Worm (Caenorhabditis elegans) whole organism, L4 larva: ENCODE results near the gene ttr-5.

Experiments used
- F37D6.2 ChIP-seq: sonication (generic microtip); optimal IDR thresholded peaks from 2 replicates; lab custom pipeline; 2016; ENCODE audit warnings: mild to moderate bottlenecking, missing genetic modification characterization, missing compliant biosample characterization
- T26A8.4 ChIP-seq: fragments of 200-800 bp; sonication (Bioruptor generic); IDR thresholded peaks from 2 replicates; pipeline ENCODE4 v1.3.6; 2022; ENCODE audit warnings: missing genetic modification characterization, missing compliant biosample characterization
- Y105C5A.15 ChIP-seq: fragments of 200-800 bp; sonication (Bioruptor generic); IDR thresholded peaks from 2 replicates; pipeline ENCODE4 v1.3.6; 2022; ENCODE audit warnings: missing genetic modification characterization, missing compliant biosample characterization
- Y48G9A.11 ChIP-seq: fragments of 200-800 bp; sonication (Bioruptor generic); IDR thresholded peaks from 2 replicates; pipeline ENCODE4 v1.3.6; 2022; ENCODE audit warnings: missing genetic modification reagents, missing genetic modification characterization, missing compliant biosample characterization
- Y5F2A.4 ChIP-seq: fragments of 200-800 bp; sonication (Bioruptor generic); optimal IDR thresholded peaks from 2 replicates; lab custom pipeline; 2018; ENCODE audit warnings: mild to moderate bottlenecking, missing genetic modification characterization, missing compliant biosample characterization
- ZK546.5 ChIP-seq, 2 experiments: sonication (generic microtip); optimal IDR thresholded peaks; 2 replicates each; lab custom pipeline; 2017; ENCODE audit warnings: missing biosample characterization in 2 of 2, missing genetic modification characterization in 2 of 2
- aly-2 ChIP-seq: sonication (generic microtip); optimal IDR thresholded peaks from 2 replicates; lab custom pipeline; 2018; ENCODE audit warnings: missing biosample characterization, missing genetic modification characterization
- daf-16 ChIP-seq, 3 experiments: sonication (generic microtip); optimal IDR thresholded peaks; 2 replicates each; lab custom pipeline; 2016 to 2017; ENCODE audit warnings: missing genetic modification characterization in 3 of 3, missing genetic modification reagents in 3 of 3, mild to moderate bottlenecking in 2 of 3, missing compliant biosample characterization in 2 of 3, missing biosample characterization in 1 of 3, moderate library complexity in 1 of 3
- dmd-6 ChIP-seq: fragments of 200-800 bp; sonication (Bioruptor generic); IDR thresholded peaks from 2 replicates; pipeline ENCODE4 v1.3.6; 2022; ENCODE audit warnings: missing genetic modification reagents, missing genetic modification characterization, missing compliant biosample characterization
- dmd-9 ChIP-seq: fragments of 200-800 bp; sonication (Bioruptor generic); IDR thresholded peaks from 2 replicates; pipeline ENCODE4 v1.3.6; 2022; ENCODE audit warnings: missing genetic modification reagents, missing genetic modification characterization, missing compliant biosample characterization
- dve-1 ChIP-seq: sonication (generic microtip); optimal IDR thresholded peaks from 2 replicates; lab custom pipeline; 2017; ENCODE audit warnings: antibody characterized with exemption, mild to moderate bottlenecking, missing genetic modification characterization, missing compliant biosample characterization; ENCODE audit not compliant: insufficient read depth
- fkh-10 ChIP-seq: fragments of 150-350 bp; optimal IDR thresholded peaks from 2 replicates; lab custom pipeline; 2014; ENCODE audit warnings: missing biosample characterization, missing genetic modification reagents, missing genetic modification characterization
- hlh-11 ChIP-seq: fragments of 200-800 bp; sonication (Bioruptor generic); optimal IDR thresholded peaks from 2 replicates; lab custom pipeline; 2018; ENCODE audit warnings: mild to moderate bottlenecking, missing genetic modification characterization, missing compliant biosample characterization
- hlh-30 ChIP-seq: sonication (generic microtip); optimal IDR thresholded peaks from 2 replicates; lab custom pipeline; 2017; ENCODE audit warnings: antibody characterized with exemption, mild to moderate bottlenecking, missing genetic modification characterization, missing compliant biosample characterization; ENCODE audit not compliant: insufficient read depth
- madf-9 ChIP-seq: fragments of 200-800 bp; sonication (Bioruptor generic); conservative IDR thresholded peaks from 2 replicates; pipeline ENCODE4 v1.3.6; 2022; ENCODE audit warnings: missing genetic modification reagents, missing genetic modification characterization, missing compliant biosample characterization
- mdl-1 ChIP-seq, 2 experiments: fragments of 150-350 bp in 1 of 2; sonication (generic microtip) in 1 of 2; optimal IDR thresholded peaks; 2 replicates each; lab custom pipeline; 2014 to 2017; ENCODE audit warnings: missing biosample characterization in 2 of 2, missing genetic modification characterization in 2 of 2
- mep-1 ChIP-seq: fragments of 150-350 bp; sonication (generic microtip); optimal IDR thresholded peaks from 3 replicates; lab custom pipeline; 2014; ENCODE audit warnings: missing biosample characterization, missing genetic modification characterization
- mes-2 ChIP-seq: sonication (generic microtip); optimal IDR thresholded peaks from 2 replicates; lab custom pipeline; 2016; ENCODE audit warnings: missing genotype, mild to moderate bottlenecking, missing genetic modification characterization, missing compliant biosample characterization; ENCODE audit not compliant: poor library complexity, severe bottlenecking
- mxl-2 ChIP-seq: fragments of 200-800 bp; sonication (Bioruptor generic); conservative IDR thresholded peaks from 2 replicates; pipeline ENCODE4 v1.3.6; 2022; ENCODE audit warnings: missing genetic modification reagents, missing genetic modification characterization, missing compliant biosample characterization
- nhr-11 ChIP-seq: fragments of 150-350 bp; optimal IDR thresholded peaks from 2 replicates; lab custom pipeline; 2014; ENCODE audit warnings: missing biosample characterization, missing genetic modification characterization
- nhr-28 ChIP-seq: fragments of 150-350 bp; optimal IDR thresholded peaks from 2 replicates; lab custom pipeline; 2014; ENCODE audit warnings: missing biosample characterization, missing genetic modification characterization
- nhr-42 ChIP-seq: fragments of 200-800 bp; sonication (Bioruptor generic); IDR thresholded peaks from 2 replicates; pipeline ENCODE4 v1.3.6; 2022; ENCODE audit warnings: missing genetic modification characterization, missing compliant biosample characterization
- nhr-48 ChIP-seq: sonication (generic microtip); optimal IDR thresholded peaks from 2 replicates; lab custom pipeline; 2016; ENCODE audit warnings: mild to moderate bottlenecking, missing genetic modification characterization, missing compliant biosample characterization
- php-3 ChIP-seq: fragments of 200-800 bp; sonication (Bioruptor generic); IDR thresholded peaks from 2 replicates; pipeline ENCODE4 v1.3.6; 2022; ENCODE audit warnings: missing genetic modification reagents, missing genetic modification characterization, missing compliant biosample characterization
- pqm-1 ChIP-seq: sonication (generic microtip); optimal IDR thresholded peaks from 2 replicates; lab custom pipeline; 2017; ENCODE audit warnings: missing biosample characterization, missing genetic modification characterization
- spr-1 ChIP-seq: sonication (generic microtip); optimal IDR thresholded peaks from 2 replicates; lab custom pipeline; 2016; ENCODE audit warnings: mild to moderate bottlenecking, missing genetic modification characterization, missing compliant biosample characterization
- tra-1 ChIP-seq: fragments of 200-800 bp; sonication (Bioruptor generic); IDR thresholded peaks from 2 replicates; pipeline ENCODE4 v1.3.6; 2022; ENCODE audit warnings: missing genetic modification reagents, missing genetic modification characterization, missing compliant biosample characterization
- unc-62 ChIP-seq, 3 experiments: fragments of 150-350 bp in 1 of 3; sonication (generic microtip); optimal IDR thresholded peaks in 2 of 3; peaks in 1 of 3; 1 replicate in 1 of 3; 2 replicates in 2 of 3; lab custom pipeline; 2014 to 2017; ENCODE audit warnings: missing biosample characterization in 3 of 3, missing genetic modification characterization in 3 of 3, missing genetic modification reagents in 3 of 3, missing genotype in 1 of 3
- zip-2 ChIP-seq: fragments of 150-350 bp; optimal IDR thresholded peaks from 2 replicates; lab custom pipeline; 2014; ENCODE audit warnings: missing biosample characterization, missing genetic modification characterization
- ztf-11 ChIP-seq: fragments of 150-350 bp; optimal IDR thresholded peaks from 2 replicates; lab custom pipeline; 2014; ENCODE audit warnings: missing biosample characterization, missing genetic modification characterization

The ttr-5 gene

DNA sequence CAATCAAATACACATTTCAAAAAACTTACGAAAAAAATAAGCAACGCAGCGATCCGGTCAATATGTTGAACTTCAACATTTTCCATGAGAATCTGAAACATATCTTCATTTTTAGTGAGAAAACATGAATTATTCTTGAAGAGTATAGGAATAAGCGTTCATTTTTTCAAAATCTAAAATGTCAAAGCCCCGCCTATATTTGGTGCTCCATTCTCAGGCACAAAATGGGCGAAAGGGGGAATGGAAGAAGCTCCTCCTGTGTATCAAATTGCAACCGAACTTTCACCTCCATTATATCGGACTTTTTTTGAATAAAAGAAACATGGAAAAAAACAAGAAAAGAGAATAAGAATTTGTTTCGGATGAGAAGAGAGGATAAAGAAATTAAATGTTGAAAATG is 23.5 kb upstream of the ttr-5 start, which contains the start of gene srx-45:
srx-45 (minus strand) TSS at position 101 of the 400 bp plus-strand sequence.
- no peak for TF ChIP-seq Y105C5A.15 (GFP tag; lab: Robert Waterston, UW)
- no peak for TF ChIP-seq pqm-1
- no peak for TF ChIP-seq zip-2 (tag; lab: Kevin White, UChicago)
- TF ChIP-seq T26A8.4, result no peak

DNA sequence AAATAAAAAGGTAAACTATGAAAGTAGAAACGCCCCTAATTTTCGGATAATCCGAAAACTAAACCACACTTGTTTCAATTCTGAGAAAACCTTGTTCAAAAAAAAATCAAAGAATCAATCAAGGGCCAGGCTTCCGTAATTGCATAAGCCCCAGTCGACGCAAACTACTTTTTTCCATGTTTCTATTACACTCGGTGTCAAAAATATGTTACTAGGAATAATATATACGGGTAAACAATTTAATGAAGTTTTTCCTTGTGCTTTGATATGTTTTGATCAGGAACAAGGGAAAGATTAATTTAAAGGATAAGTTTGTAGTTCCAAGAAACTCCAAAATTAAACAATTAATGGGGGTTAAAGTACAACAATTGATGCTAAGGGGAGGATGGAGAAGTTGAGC is 20.3 kb upstream of the ttr-5 start:
- peak; percentile 34 for TF ChIP-seq nhr-11 (tag; lab: Kevin White, UChicago)
- TF ChIP-seq unc-62 (GFP tag; optimal IDR thresholded peaks at IDR 0.05 in 1 of 2; lab: Kevin White, UChicago), result peak in 1 of 2 experiments; percentile 11
- TF ChIP-seq unc-62 (tag; optimal IDR thresholded peaks at IDR 0.05; lab: Kevin White, UChicago), result no peak
- no peak for TF ChIP-seq mes-2 (tag; lab: Kevin White, UChicago)
- no peak for TF ChIP-seq ZK546.5 (tag; optimal IDR thresholded peaks at IDR 0.05; lab: Kevin White, UChicago)

DNA sequence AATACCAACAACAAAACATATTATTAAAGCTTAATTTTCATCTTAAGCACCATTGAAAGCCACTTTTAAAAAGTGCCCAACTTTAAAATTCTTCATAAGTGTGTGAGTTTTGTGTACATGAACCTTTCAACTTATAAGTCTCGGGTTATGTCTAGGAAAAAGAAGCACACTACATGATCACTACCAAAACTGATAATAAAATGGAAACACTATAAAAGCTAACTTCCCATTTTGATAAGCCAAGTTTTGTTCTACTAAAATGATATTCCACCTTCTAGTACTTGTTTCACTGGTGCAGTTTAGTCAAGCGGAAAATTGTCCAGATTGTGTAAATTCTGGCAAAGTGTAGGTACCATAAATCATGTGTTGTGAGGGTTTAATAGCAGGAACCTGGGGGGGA is 15.6 kb upstream of the ttr-5 start, which contains the start of gene C40H1.8:
C40H1.8 (plus strand) TSS at position 242 of the 400 bp plus-strand sequence.
- TF ChIP-seq nhr-42 (GFP tag; lab: Robert Waterston, UW), result no peak
- TF ChIP-seq pqm-1, result peak; percentile 15
- TF ChIP-seq hlh-30, result peak; percentile 0
- peak; percentile 88 for TF ChIP-seq nhr-28 (tag; lab: Kevin White, UChicago)

DNA sequence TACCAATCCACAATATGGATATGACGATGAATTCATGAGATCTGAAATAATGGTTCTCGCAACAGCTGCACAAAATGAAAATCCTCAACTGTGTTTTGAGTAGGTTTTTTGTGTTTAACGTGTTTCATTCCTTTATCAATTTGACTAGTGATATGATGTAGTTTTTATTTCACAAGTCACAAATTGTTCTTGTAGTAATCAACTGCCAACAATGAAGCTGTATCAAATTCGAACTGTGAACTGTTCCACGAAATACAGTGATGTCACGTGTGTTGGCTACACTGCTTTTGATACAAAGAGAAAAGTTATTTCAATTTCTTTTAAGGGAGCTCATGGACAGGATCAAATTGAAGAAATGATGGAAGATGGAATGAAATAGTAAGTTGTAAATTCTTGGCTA is 14.9 kb upstream of the ttr-5 start:
- no peak for TF ChIP-seq spr-1 (tag; lab: Kevin White, UChicago)
- peak; percentile 1 for TF ChIP-seq mep-1 (tag; lab: Kevin White, UChicago)
- peak; percentile 58 for TF ChIP-seq dmd-6 (GFP tag; lab: Robert Waterston, UW)
- no peak for TF ChIP-seq daf-16 (GFP tag; optimal IDR thresholded peaks at IDR 0.05; lab: Kevin White, UChicago)
- peak; percentile 56 for TF ChIP-seq daf-16 (tag; optimal IDR thresholded peaks at IDR 0.05; lab: Kevin White, UChicago)
- 0 out of 2 replicates have a peak, but pooled peaks have one; percentile 40 for TF ChIP-seq tra-1 (GFP tag; lab: Robert Waterston, UW)
- TF ChIP-seq dve-1 (tag; lab: Kevin White, UChicago), result peak; percentile 50
- no peak for TF ChIP-seq Y48G9A.11 (GFP tag; lab: Robert Waterston, UW)
- peak; percentile 95 for TF ChIP-seq nhr-28 (tag; lab: Kevin White, UChicago)
- TF ChIP-seq Y105C5A.15 (GFP tag; lab: Robert Waterston, UW), result no peak

DNA sequence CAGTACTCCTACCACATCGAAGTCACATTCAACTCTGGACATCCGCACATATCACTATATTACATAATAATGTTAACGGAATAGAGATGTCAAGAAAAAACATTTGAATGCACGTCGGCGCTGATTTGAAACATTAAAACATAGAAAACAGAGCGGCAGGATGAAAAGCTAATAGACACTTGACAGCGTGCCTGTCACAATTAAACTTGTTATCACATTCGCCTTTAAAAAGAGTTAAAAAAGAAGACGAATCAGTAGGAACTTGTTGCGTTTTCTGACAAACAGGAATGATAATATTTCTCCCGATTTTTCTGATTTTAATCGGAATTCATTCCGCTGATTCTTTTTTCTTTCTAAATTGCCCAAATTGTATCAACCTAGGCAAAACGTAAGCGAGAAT is 12.5 kb upstream of the ttr-5 start:
- TF ChIP-seq mxl-2 (GFP tag; lab: Robert Waterston, UW), result no peak
- TF ChIP-seq ztf-11 (tag; lab: Kevin White, UChicago), result no peak
- no peak for TF ChIP-seq Y5F2A.4 (GFP tag; lab: Kevin White, UChicago)
- no peak for TF ChIP-seq F37D6.2 (tag; lab: Kevin White, UChicago)
- TF ChIP-seq fkh-10 (GFP tag; lab: Kevin White, UChicago), result no peak
- no peak for TF ChIP-seq daf-16 (GFP tag; optimal IDR thresholded peaks at IDR 0.05; lab: Kevin White, UChicago)
- peak; percentile 79 for TF ChIP-seq daf-16 (tag; optimal IDR thresholded peaks at IDR 0.05; lab: Kevin White, UChicago)
- TF ChIP-seq php-3, result peak; percentile 51; the same call in 1 of the 2 replicates
- TF ChIP-seq hlh-11, result peak; percentile 65
- peak; percentile 31 for TF ChIP-seq nhr-28 (tag; lab: Kevin White, UChicago)
- TF ChIP-seq dve-1 (tag; lab: Kevin White, UChicago), result peak; percentile 68
- peak; percentile 81 for TF ChIP-seq dmd-6 (GFP tag; lab: Robert Waterston, UW)

DNA sequence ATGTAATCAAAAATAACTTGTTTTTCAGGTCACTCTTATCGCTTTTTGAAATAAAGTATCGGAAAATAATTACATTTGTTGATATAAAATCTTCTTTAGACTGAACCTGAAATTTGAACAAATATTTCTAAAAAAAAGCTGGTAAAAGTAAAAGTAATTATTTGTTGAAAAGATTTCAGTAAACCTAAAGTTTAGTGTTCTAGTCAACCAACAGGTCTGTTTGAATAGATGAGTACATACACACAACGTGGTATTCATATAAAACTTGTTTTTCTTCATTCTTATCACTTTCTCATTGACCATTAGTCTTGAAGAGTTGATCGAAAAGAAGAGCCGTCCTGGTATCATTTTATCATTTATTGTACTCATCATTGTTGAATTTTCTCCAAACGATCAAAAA is 10.5 kb upstream of the ttr-5 start, which contains the start of gene C40H1.9:
C40H1.9 (plus strand) TSS at position 301 of the 400 bp plus-strand sequence.
- TF ChIP-seq mdl-1 (tag; optimal IDR thresholded peaks at IDR 0.05; lab: Kevin White, UChicago) (no peak), unc-62 (GFP tag; optimal IDR thresholded peaks at IDR 0.05 in 1 of 2; lab: Kevin White, UChicago) (no peak), unc-62 (tag; optimal IDR thresholded peaks at IDR 0.05; lab: Kevin White, UChicago) (no peak), nhr-28 (tag; lab: Kevin White, UChicago) (peak; percentile 10), aly-2 (no peak), nhr-48 (tag; lab: Kevin White, UChicago) (no peak), daf-16 (GFP tag; optimal IDR thresholded peaks at IDR 0.05; lab: Kevin White, UChicago) (no peak), daf-16 (tag; optimal IDR thresholded peaks at IDR 0.05; lab: Kevin White, UChicago) (peak; percentile 52), dmd-9 (GFP tag; lab: Robert Waterston, UW) (no peak), madf-9 (GFP tag; lab: Robert Waterston, UW) (no peak)
